Fruit fly (Drosophila melanogaster) whole organism, prepupa: ENCODE data around the gene ND-24.
A peak's percentile ranks its signal among the peaks of the same experiment; 100 is the strongest.

ENCODE experiments used
- CG10669 ChIP-seq: fragments of 200-800 bp; sonication (Bioruptor generic); optimal IDR thresholded peaks from 3 replicates; lab custom pipeline; 2018; ENCODE audit warnings: missing biosample characterization, mild to moderate bottlenecking, missing genetic modification characterization, moderate library complexity
- CG11294 ChIP-seq: fragments of 200-800 bp; sonication (Bioruptor generic); IDR thresholded peaks from 2 replicates; pipeline ENCODE4 v1.3.6; 2022; ENCODE audit warnings: missing biosample characterization, missing genetic modification characterization
- CG11762 ChIP-seq: fragments of 200-800 bp; sonication (Bioruptor generic); optimal IDR thresholded peaks from 3 replicates; lab custom pipeline; 2016; ENCODE audit warnings: missing biosample characterization, missing genetic modification characterization; ENCODE audit not compliant: insufficient read depth
- CG15336 ChIP-seq: fragments of 200-800 bp; sonication (Bioruptor generic); IDR thresholded peaks from 2 replicates; pipeline ENCODE4 v1.3.6; 2022; ENCODE audit warnings: missing biosample characterization, missing genetic modification characterization
- CG16779 ChIP-seq: fragments of 200-800 bp; sonication (Bioruptor generic); optimal IDR thresholded peaks from 3 replicates; lab custom pipeline; 2017; ENCODE audit warnings: missing biosample characterization, mild to moderate bottlenecking, missing genetic modification characterization
- CG31627 ChIP-seq: fragments of 200-800 bp; sonication (Bioruptor generic); optimal IDR thresholded peaks from 3 replicates; lab custom pipeline; 2016; ENCODE audit warnings: missing biosample characterization, missing genetic modification characterization
- CG32006 ChIP-seq: fragments of 200-800 bp; sonication (Bioruptor generic); optimal IDR thresholded peaks from 3 replicates; lab custom pipeline; 2017; ENCODE audit warnings: missing biosample characterization, mild to moderate bottlenecking, missing genetic modification characterization
- CG34406 ChIP-seq: fragments of 200-800 bp; sonication (Bioruptor generic); optimal IDR thresholded peaks from 3 replicates; lab custom pipeline; 2016; ENCODE audit warnings: missing biosample characterization, missing genetic modification characterization
- CG3919 ChIP-seq: fragments of 200-800 bp; sonication (Bioruptor generic); optimal IDR thresholded peaks from 3 replicates; lab custom pipeline; 2016; ENCODE audit warnings: missing biosample characterization, missing genetic modification characterization
- CG4318 ChIP-seq: fragments of 200-800 bp; sonication (Bioruptor generic); optimal IDR thresholded peaks from 3 replicates; lab custom pipeline; 2017; ENCODE audit warnings: missing biosample characterization, mild to moderate bottlenecking, missing genetic modification characterization
- CG6163 ChIP-seq: fragments of 200-800 bp; sonication (Bioruptor generic); IDR thresholded peaks from 3 replicates; pipeline ENCODE4 v1.3.6; 2022; ENCODE audit warnings: missing biosample characterization, missing genetic modification characterization
- CG6276 ChIP-seq: fragments of 200-800 bp; sonication (Bioruptor generic); optimal IDR thresholded peaks from 2 replicates; lab custom pipeline; 2017; ENCODE audit warnings: missing biosample characterization, mild to moderate bottlenecking, missing genetic modification characterization
- CG6792 ChIP-seq: fragments of 200-800 bp; sonication (Bioruptor generic); optimal IDR thresholded peaks from 3 replicates; lab custom pipeline; 2016; ENCODE audit warnings: missing biosample characterization, missing genetic modification characterization
- CG6808 ChIP-seq: fragments of 200-800 bp; sonication (Bioruptor generic); optimal IDR thresholded peaks from 3 replicates; lab custom pipeline; 2017; ENCODE audit warnings: missing biosample characterization, missing genetic modification characterization, mild to moderate bottlenecking, moderate library complexity, missing genetic modification reagents
- CG6854 ChIP-seq: fragments of 200-800 bp; sonication (Bioruptor generic); optimal IDR thresholded peaks from 2 replicates; lab custom pipeline; 2017; ENCODE audit warnings: missing biosample characterization, mild to moderate bottlenecking, missing genetic modification characterization
- CG7368 ChIP-seq: fragments of 200-800 bp; sonication (Bioruptor generic); optimal IDR thresholded peaks from 3 replicates; lab custom pipeline; 2016; ENCODE audit warnings: missing biosample characterization, missing genetic modification characterization
- CG8119 ChIP-seq: fragments of 200-800 bp; sonication (Bioruptor generic); IDR thresholded peaks from 3 replicates; pipeline ENCODE4 v1.3.6; 2022; ENCODE audit warnings: missing biosample characterization, missing genetic modification characterization
- Eip78C ChIP-seq: fragments of 200-800 bp; sonication (Bioruptor generic); peaks from one replicate; lab custom pipeline; 2016; ENCODE audit warnings: missing biosample characterization, missing genetic modification characterization
- Eip93F ChIP-seq: fragments of 200-800 bp; sonication (Bioruptor generic); optimal IDR thresholded peaks from 2 replicates; lab custom pipeline; 2016; ENCODE audit warnings: missing biosample characterization, mild to moderate bottlenecking, missing genetic modification characterization
- Ets96B ChIP-seq: fragments of 200-800 bp; optimal IDR thresholded peaks from 2 replicates; lab custom pipeline; 2019; ENCODE audit warnings: missing biosample characterization, mild to moderate bottlenecking, missing genetic modification characterization, moderate library complexity
- Gug ChIP-seq: fragments of 200-800 bp; sonication (Bioruptor generic); IDR thresholded peaks from 2 replicates; pipeline ENCODE4 v1.3.6; 2022; ENCODE audit warnings: missing biosample characterization, missing genetic modification characterization
- Hr39 ChIP-seq: fragments of 200-800 bp; sonication (Bioruptor generic); optimal IDR thresholded peaks from 2 replicates; lab custom pipeline; 2016; ENCODE audit warnings: missing biosample characterization, missing genetic modification characterization
- Hr4 ChIP-seq: fragments of 200-800 bp; sonication (Bioruptor generic); optimal IDR thresholded peaks from 3 replicates; lab custom pipeline; 2016; ENCODE audit warnings: missing biosample characterization, missing genetic modification characterization
- Met ChIP-seq: fragments of 200-800 bp; sonication (Bioruptor generic); optimal IDR thresholded peaks from 3 replicates; lab custom pipeline; 2016; ENCODE audit warnings: missing biosample characterization, missing genetic modification characterization
- OdsH ChIP-seq: fragments of 200-800 bp; sonication (Bioruptor generic); optimal IDR thresholded peaks from 3 replicates; lab custom pipeline; 2016; ENCODE audit warnings: missing biosample characterization, missing genetic modification characterization
- Smox ChIP-seq: fragments of 200-800 bp; sonication (Bioruptor generic); optimal IDR thresholded peaks from 3 replicates; lab custom pipeline; 2016; ENCODE audit warnings: missing biosample characterization, missing genetic modification characterization
- Sox14 ChIP-seq: fragments of 200-800 bp; sonication (Bioruptor generic); optimal IDR thresholded peaks from 3 replicates; lab custom pipeline; 2016; ENCODE audit warnings: missing biosample characterization, missing genetic modification characterization
- Sox15 ChIP-seq: fragments of 200-800 bp; sonication (Bioruptor generic); optimal IDR thresholded peaks from 3 replicates; lab custom pipeline; 2016; ENCODE audit warnings: missing biosample characterization, missing genetic modification characterization
- cyc ChIP-seq: fragments of 200-800 bp; sonication (Bioruptor generic); optimal IDR thresholded peaks from 3 replicates; lab custom pipeline; 2016; ENCODE audit warnings: missing biosample characterization, missing genetic modification characterization
- dac ChIP-seq: fragments of 200-800 bp; sonication (Bioruptor generic); optimal IDR thresholded peaks from 2 replicates; lab custom pipeline; 2017; ENCODE audit warnings: missing biosample characterization, mild to moderate bottlenecking, missing genetic modification characterization
- dsx ChIP-seq: fragments of 200-800 bp; optimal IDR thresholded peaks from 3 replicates; lab custom pipeline; 2019; ENCODE audit warnings: missing biosample characterization, mild to moderate bottlenecking, missing genetic modification characterization, moderate library complexity; ENCODE audit not compliant: poor library complexity, severe bottlenecking
- eg ChIP-seq: fragments of 200-800 bp; sonication (Bioruptor generic); IDR thresholded peaks from 3 replicates; pipeline ENCODE4 v1.3.6; 2022; ENCODE audit warnings: missing biosample characterization, missing genetic modification characterization
- fd85E ChIP-seq: fragments of 200-800 bp; sonication (Bioruptor generic); optimal IDR thresholded peaks from 3 replicates; lab custom pipeline; 2016; ENCODE audit warnings: missing biosample characterization, missing genetic modification characterization
- fkh ChIP-seq: fragments of 200-800 bp; sonication (Bioruptor generic); optimal IDR thresholded peaks from 3 replicates; lab custom pipeline; 2017; ENCODE audit warnings: missing biosample characterization, mild to moderate bottlenecking, missing genetic modification characterization, moderate library complexity
- net ChIP-seq: fragments of 200-800 bp; sonication (Bioruptor generic); optimal IDR thresholded peaks from 3 replicates; lab custom pipeline; 2016; ENCODE audit warnings: missing biosample characterization, missing genetic modification characterization
- pdm3 ChIP-seq: fragments of 200-800 bp; sonication (Bioruptor generic); optimal IDR thresholded peaks from 3 replicates; lab custom pipeline; 2016; ENCODE audit warnings: missing biosample characterization, missing genetic modification characterization
- ss ChIP-seq, 2 experiments: fragments of 200-800 bp; sonication (Bioruptor generic); optimal IDR thresholded peaks; 2 replicates in 1 of 2; 3 replicates in 1 of 2; lab custom pipeline; 2017 to 2018; ENCODE audit warnings: mild to moderate bottlenecking in 2 of 2, missing biosample characterization in 2 of 2, missing genetic modification characterization in 2 of 2, moderate library complexity in 1 of 2
- vri ChIP-seq: fragments of 200-800 bp; sonication (Bioruptor generic); optimal IDR thresholded peaks from 3 replicates; lab custom pipeline; 2016; ENCODE audit warnings: missing biosample characterization, mild to moderate bottlenecking, missing genetic modification characterization

The ND-24 gene

dm6 chrX:17682745-17683505 lies 51.0 kb downstream of the ND-24 start (continued):
- TF ChIP-seq Eip93F (GFP tag; lab: Kevin White, UChicago) (peak; percentile 92), net (peak; percentile 96), CG32006 (peak; percentile 95), Ets96B (tag; lab: Kevin White, UChicago) (peak; percentile 85), CG8119 (peak; percentile 98), CG34406 (GFP tag; lab: Kevin White, UChicago) (peak; percentile 94), CG11762 (GFP tag; lab: Kevin White, UChicago) (peak; percentile 91), Sox15 (peak; percentile 88), Gug (GFP tag; lab: Robert Waterston, UW) (peak; percentile 93), CG16779 (tag; lab: Kevin White, UChicago) (peak; percentile 91), Eip78C (GFP tag; lab: Kevin White, UChicago) (peak; percentile 99), Hr39 (peak; percentile 90), CG6163 (GFP tag; lab: Robert Waterston, UW) (peak; percentile 97), CG6854 (GFP tag; lab: Kevin White, UChicago) (peak; percentile 92), vri (GFP tag; lab: Kevin White, UChicago) (peak; percentile 88), CG6808 (peak; percentile 94), dac (GFP tag; lab: Kevin White, UChicago) (peak; percentile 85), CG11294 (GFP tag; lab: Robert Waterston, UW) (peak; percentile 89), ss (GFP tag; optimal IDR thresholded peaks at IDR 0.05; lab: Kevin White, UChicago) (peak; percentile 97 to 98), CG6276 (GFP tag; lab: Kevin White, UChicago) (peak; percentile 93), Smox (peak; percentile 95), CG10669 (GFP tag; lab: Kevin White, UChicago) (peak; percentile 89), CG4318 (GFP tag; lab: Kevin White, UChicago) (peak; percentile 84), cyc (GFP tag; lab: Kevin White, UChicago) (peak; percentile 91), CG15336 (GFP tag; lab: Robert Waterston, UW) (peak; percentile 95), pdm3 (GFP tag; lab: Kevin White, UChicago) (peak; percentile 95), CG31627 (GFP tag; lab: Kevin White, UChicago) (peak; percentile 91), eg (GFP tag; lab: Robert Waterston, UW) (peak; percentile 96), Hr4 (GFP tag; lab: Kevin White, UChicago) (peak; percentile 93), Sox14 (GFP tag; lab: Kevin White, UChicago) (peak; percentile 92), dsx (peak; percentile 99), fd85E (GFP tag; lab: Kevin White, UChicago) (peak; percentile 76), OdsH (GFP tag; lab: Kevin White, UChicago) (peak; percentile 94), Met (GFP tag; lab: Kevin White, UChicago) (peak; percentile 94), fkh (GFP tag; lab: Kevin White, UChicago) (no peak), CG3919 (peak; percentile 96), CG7368 (peak; percentile 88), CG6792 (peak; percentile 96)
- TF ChIP-seq, all 60 proteins: peak for 58
